Worm (Caenorhabditis elegans): Measurements from ENCODE around the gene mrpl-41.

Gene mrpl-41

ce11 chrII:288705-289205, at the start of gene mrpl-41:
Gene mrpl-41, plus strand, starts transcription at chrII:288939.
- TF ChIP-seq aly-1 (tag; optimal IDR thresholded peaks at IDR 0.05) (no peak), tbx-11 (GFP tag; IDR thresholded peaks at IDR 0.05) (no peak), ceh-13 (GFP tag; optimal IDR thresholded peaks at IDR 0.05) (no peak), hmg-4 (GFP tag; optimal IDR thresholded peaks at IDR 0.05) (no peak), pes-1 (GFP tag; IDR thresholded peaks at IDR 0.05) (no peak), tra-4 (tag; optimal IDR thresholded peaks at IDR 0.05) (no peak), F13C5.2 (tag; optimal IDR thresholded peaks at IDR 0.05) (no peak), sea-1 (GFP tag; conservative IDR thresholded peaks at IDR 0.05) (no peak), hmbx-1 (tag; optimal IDR thresholded peaks at IDR 0.05) (no peak), flt-1 (GFP tag; IDR thresholded peaks at IDR 0.05) (no peak), ama-1 (optimal IDR thresholded peaks at IDR 0.05) (no peak), scrt-1 (GFP tag; IDR thresholded peaks at IDR 0.05) (no peak), ceh-36 (tag; optimal IDR thresholded peaks at IDR 0.05) (no peak), B0310.2 (tag; optimal IDR thresholded peaks at IDR 0.05) (no peak), ets-7 (tag; optimal IDR thresholded peaks at IDR 0.05) (no peak), hnd-1 (tag; optimal IDR thresholded peaks at IDR 0.05) (no peak), tbx-37 (GFP tag; conservative IDR thresholded peaks at IDR 0.05) (no peak)

ce11 chrII:240043-240442, 48.7 kb upstream of the mrpl-41 start:
- TF ChIP-seq hmg-4 (GFP tag; optimal IDR thresholded peaks at IDR 0.05) = no peak
- no peak for TF ChIP-seq F13C5.2 (tag; optimal IDR thresholded peaks at IDR 0.05)

ce11 chrII:247736-248135, 41.0 kb upstream of the mrpl-41 start:
- TF ChIP-seq ceh-36 (tag; optimal IDR thresholded peaks at IDR 0.05) (no peak), ets-7 (tag; optimal IDR thresholded peaks at IDR 0.05) (no peak), scrt-1 (GFP tag; IDR thresholded peaks at IDR 0.05) (no peak), hnd-1 (tag; optimal IDR thresholded peaks at IDR 0.05) (no peak), flt-1 (GFP tag; IDR thresholded peaks at IDR 0.05) (no peak), tbx-37 (GFP tag; conservative IDR thresholded peaks at IDR 0.05) (no peak), sea-1 (GFP tag; conservative IDR thresholded peaks at IDR 0.05) (no peak), aly-1 (tag; optimal IDR thresholded peaks at IDR 0.05) (no peak), B0310.2 (tag; optimal IDR thresholded peaks at IDR 0.05) (no peak), F13C5.2 (tag; optimal IDR thresholded peaks at IDR 0.05) (no peak), pes-1 (GFP tag; IDR thresholded peaks at IDR 0.05) (no peak), ceh-13 (GFP tag; optimal IDR thresholded peaks at IDR 0.05) (no peak), hmg-4 (GFP tag; optimal IDR thresholded peaks at IDR 0.05) (no peak), tra-4 (tag; optimal IDR thresholded peaks at IDR 0.05) (no peak), hmbx-1 (tag; optimal IDR thresholded peaks at IDR 0.05) (no peak), tbx-11 (GFP tag; IDR thresholded peaks at IDR 0.05) (no peak), ama-1 (optimal IDR thresholded peaks at IDR 0.05) (no peak)

ce11 chrII:255124-255523, 33.6 kb upstream of the mrpl-41 start:
- TF ChIP-seq ceh-36 (tag; optimal IDR thresholded peaks at IDR 0.05) (peak; percentile 78), ama-1 (optimal IDR thresholded peaks at IDR 0.05) (no peak), flt-1 (GFP tag; IDR thresholded peaks at IDR 0.05) (peak; percentile 77), pes-1 (GFP tag; IDR thresholded peaks at IDR 0.05) (peak; percentile 80), hnd-1 (tag; optimal IDR thresholded peaks at IDR 0.05) (peak; percentile 40), tbx-37 (GFP tag; conservative IDR thresholded peaks at IDR 0.05) (peak; percentile 65; the same call in 1 of the 2 replicates), ets-7 (tag; optimal IDR thresholded peaks at IDR 0.05) (peak; percentile 52), tbx-11 (GFP tag; IDR thresholded peaks at IDR 0.05) (peak; percentile 79), aly-1 (tag; optimal IDR thresholded peaks at IDR 0.05) (peak; percentile 73), scrt-1 (GFP tag; IDR thresholded peaks at IDR 0.05) (peak; percentile 81), tra-4 (tag; optimal IDR thresholded peaks at IDR 0.05) (no peak), sea-1 (GFP tag; conservative IDR thresholded peaks at IDR 0.05) (peak; percentile 61; the same call in 1 of the 2 replicates), F13C5.2 (tag; optimal IDR thresholded peaks at IDR 0.05) (peak; percentile 96), hmg-4 (GFP tag; optimal IDR thresholded peaks at IDR 0.05) (peak; percentile 84), ceh-13 (GFP tag; optimal IDR thresholded peaks at IDR 0.05) (peak; percentile 33), B0310.2 (tag; optimal IDR thresholded peaks at IDR 0.05) (peak; percentile 39), hmbx-1 (tag; optimal IDR thresholded peaks at IDR 0.05) (peak; percentile 77)

ce11 chrII:257519-257918, 31.2 kb upstream of the mrpl-41 start, which contains the start of gene cat-2:
Gene cat-2, plus strand, starts transcription at chrII:257819.
- TF ChIP-seq hmg-4 (GFP tag; optimal IDR thresholded peaks at IDR 0.05) (no peak), flt-1 (GFP tag; IDR thresholded peaks at IDR 0.05) (no peak), aly-1 (tag; optimal IDR thresholded peaks at IDR 0.05) (no peak), tra-4 (tag; optimal IDR thresholded peaks at IDR 0.05) (no peak), F13C5.2 (tag; optimal IDR thresholded peaks at IDR 0.05) (no peak)

ce11 chrII:263563-263962, 25.2 kb upstream of the mrpl-41 start, which contains the start of gene scc-2:
Gene scc-2, minus strand, starts transcription at chrII:263663.
- TF ChIP-seq tra-4 (tag; optimal IDR thresholded peaks at IDR 0.05) (no peak), F13C5.2 (tag; optimal IDR thresholded peaks at IDR 0.05) (no peak), ets-7 (tag; optimal IDR thresholded peaks at IDR 0.05) (no peak), ama-1 (optimal IDR thresholded peaks at IDR 0.05) (no peak), flt-1 (GFP tag; IDR thresholded peaks at IDR 0.05) (no peak), hnd-1 (tag; optimal IDR thresholded peaks at IDR 0.05) (no peak), hmbx-1 (tag; optimal IDR thresholded peaks at IDR 0.05) (no peak), scrt-1 (GFP tag; IDR thresholded peaks at IDR 0.05) (no peak), hmg-4 (GFP tag; optimal IDR thresholded peaks at IDR 0.05) (no peak), pes-1 (GFP tag; IDR thresholded peaks at IDR 0.05) (no peak), tbx-37 (GFP tag; conservative IDR thresholded peaks at IDR 0.05) (no peak)

ce11 chrII:264053-264452, 24.7 kb upstream of the mrpl-41 start, which contains the start of gene B0432.14:
Gene B0432.14, plus strand, starts transcription at chrII:264353.
- TF ChIP-seq ceh-13 (GFP tag; optimal IDR thresholded peaks at IDR 0.05) (no peak), tbx-11 (GFP tag; IDR thresholded peaks at IDR 0.05) (no peak), tra-4 (tag; optimal IDR thresholded peaks at IDR 0.05) (no peak), scrt-1 (GFP tag; IDR thresholded peaks at IDR 0.05) (no peak), hmbx-1 (tag; optimal IDR thresholded peaks at IDR 0.05) (no peak), aly-1 (tag; optimal IDR thresholded peaks at IDR 0.05) (no peak), hmg-4 (GFP tag; optimal IDR thresholded peaks at IDR 0.05) (no peak), tbx-37 (GFP tag; conservative IDR thresholded peaks at IDR 0.05) (no peak), flt-1 (GFP tag; IDR thresholded peaks at IDR 0.05) (no peak), sea-1 (GFP tag; conservative IDR thresholded peaks at IDR 0.05) (no peak), pes-1 (GFP tag; IDR thresholded peaks at IDR 0.05) (no peak), ceh-36 (tag; optimal IDR thresholded peaks at IDR 0.05) (no peak), ama-1 (optimal IDR thresholded peaks at IDR 0.05) (no peak), hnd-1 (tag; optimal IDR thresholded peaks at IDR 0.05) (no peak), F13C5.2 (tag; optimal IDR thresholded peaks at IDR 0.05) (no peak), ets-7 (tag; optimal IDR thresholded peaks at IDR 0.05) (no peak), B0310.2 (tag; optimal IDR thresholded peaks at IDR 0.05) (no peak)
